Worm (Caenorhabditis elegans) whole organism, midembryonic: ENCODE data around the gene lys-4.

ENCODE experiments used
- T22C8.4 ChIP-seq: fragments of 200-800 bp; sonication (Bioruptor generic); IDR thresholded peaks from 2 replicates; pipeline ENCODE4 v1.3.6; 2022; ENCODE audit warnings: missing genetic modification characterization, missing compliant biosample characterization
- cog-1 ChIP-seq: sonication (generic microtip); optimal IDR thresholded peaks from 2 replicates; lab custom pipeline; 2016; ENCODE audit warnings: missing genetic modification characterization, missing compliant biosample characterization
- flt-1 ChIP-seq: fragments of 200-800 bp; sonication (Bioruptor generic); IDR thresholded peaks from 2 replicates; pipeline ENCODE4 v1.3.6; 2022; ENCODE audit warnings: missing genetic modification characterization, missing compliant biosample characterization
- klf-2 ChIP-seq: fragments of 200-800 bp; sonication (Bioruptor generic); conservative IDR thresholded peaks from 2 replicates; pipeline ENCODE4 v1.3.6; 2022; ENCODE audit warnings: missing genetic modification reagents, missing genetic modification characterization, missing compliant biosample characterization
- med-1 ChIP-seq: sonication (generic microtip); optimal IDR thresholded peaks from 2 replicates; lab custom pipeline; 2017; ENCODE audit warnings: missing genetic modification characterization, mild to moderate bottlenecking, missing compliant biosample characterization, antibody characterized with exemption, missing genetic modification reagents; ENCODE audit not compliant: insufficient read depth
- ref-1 ChIP-seq: fragments of 200-800 bp; sonication (Bioruptor generic); conservative IDR thresholded peaks from 2 replicates; pipeline ENCODE4 v1.3.6; 2022; ENCODE audit warnings: missing genetic modification reagents, missing genetic modification characterization, missing compliant biosample characterization
- tab-1 ChIP-seq: fragments of 200-800 bp; sonication (Bioruptor generic); IDR thresholded peaks from 2 replicates; pipeline ENCODE4 v1.3.6; 2022; ENCODE audit warnings: missing genetic modification characterization, missing compliant biosample characterization
- ztf-23 ChIP-seq: fragments of 200-800 bp; sonication (Bioruptor generic); IDR thresholded peaks from 2 replicates; pipeline ENCODE4 v1.3.6; 2022; ENCODE audit warnings: missing genetic modification reagents, missing genetic modification characterization, missing compliant biosample characterization
- ztf-29 ChIP-seq: fragments of 200-800 bp; sonication (Bioruptor generic); IDR thresholded peaks from 2 replicates; pipeline ENCODE4 v1.3.6; 2022; ENCODE audit warnings: missing genetic modification reagents, missing genetic modification characterization, missing compliant biosample characterization

Gene lys-4

ce11 chrIV:11597079-11597478, 25.9 kb downstream of the lys-4 start:
- TF ChIP-seq flt-1 (GFP tag; lab: Robert Waterston, UW) (no peak), klf-2 (no peak), T22C8.4 (GFP tag; lab: Robert Waterston, UW) (no peak), med-1 (GFP tag; lab: Kevin White, UChicago) (no peak), tab-1 (GFP tag; lab: Robert Waterston, UW) (no peak), cog-1 (no peak), ref-1 (GFP tag; lab: Robert Waterston, UW) (no peak), ztf-23 (no peak)

- TF ChIP-seq ztf-23 (no peak), ref-1 (GFP tag; lab: Robert Waterston, UW) (no peak), med-1 (GFP tag; lab: Kevin White, UChicago) (no peak), klf-2 (no peak), flt-1 (GFP tag; lab: Robert Waterston, UW) (no peak), cog-1 (no peak), tab-1 (GFP tag; lab: Robert Waterston, UW) (no peak), ztf-29 (GFP tag; lab: Robert Waterston, UW) (no peak), T22C8.4 (GFP tag; lab: Robert Waterston, UW) (no peak)
Measured at ce11 chrIV:11594191-11594673, 28.7 kb downstream of the lys-4 start, which contains the start of gene mig-38. Gene mig-38, plus strand, starts transcription at chrIV:11594244.

ce11 chrIV:11593415-11594190, 29.4 kb downstream of the lys-4 start, which contains the start of gene F40F11.3:
Gene F40F11.3, minus strand, starts transcription at chrIV:11594003.
- peak; percentile 83 for TF ChIP-seq cog-1
- no peak; the same call in 1 of the 2 replicates for TF ChIP-seq ztf-29 (GFP tag; lab: Robert Waterston, UW)
- TF ChIP-seq T22C8.4 (GFP tag; lab: Robert Waterston, UW), result peak; percentile 86
- TF ChIP-seq ref-1 (GFP tag; lab: Robert Waterston, UW), result no peak
- TF ChIP-seq klf-2, result no peak
- TF ChIP-seq med-1 (GFP tag; lab: Kevin White, UChicago), result no peak
- TF ChIP-seq flt-1 (GFP tag; lab: Robert Waterston, UW), result peak; percentile 57
- TF ChIP-seq ztf-23, result no peak
- no peak for TF ChIP-seq tab-1 (GFP tag; lab: Robert Waterston, UW)

ce11 chrIV:11592820-11593219, 30.2 kb downstream of the lys-4 start:
- peak; percentile 72; the same call in 1 of the 2 replicates for TF ChIP-seq flt-1 (GFP tag; lab: Robert Waterston, UW)
- TF ChIP-seq klf-2, result 0 out of 2 replicates have a peak, but pooled peaks have one; percentile 18
- no peak for TF ChIP-seq ref-1 (GFP tag; lab: Robert Waterston, UW)
- TF ChIP-seq ztf-29 (GFP tag; lab: Robert Waterston, UW), result no peak
- TF ChIP-seq ztf-23, result no peak
- no peak for TF ChIP-seq med-1 (GFP tag; lab: Kevin White, UChicago)
- TF ChIP-seq cog-1, result no peak
- TF ChIP-seq T22C8.4 (GFP tag; lab: Robert Waterston, UW), result no peak
- TF ChIP-seq tab-1 (GFP tag; lab: Robert Waterston, UW), result no peak

ce11 chrIV:11592165-11592564, 30.8 kb downstream of the lys-4 start, which contains the start of gene spe-36:
Gene spe-36, minus strand, starts transcription at chrIV:11592265.
- TF ChIP-seq cog-1, result no peak

ce11 chrIV:11586484-11586883, 36.5 kb downstream of the lys-4 start:
- TF ChIP-seq ref-1 (GFP tag; lab: Robert Waterston, UW), result no peak
- no peak for TF ChIP-seq ztf-23
- TF ChIP-seq med-1 (GFP tag; lab: Kevin White, UChicago), result no peak
- TF ChIP-seq klf-2, result no peak
- no peak for TF ChIP-seq ztf-29 (GFP tag; lab: Robert Waterston, UW)
- no peak for TF ChIP-seq cog-1

ce11 chrIV:11584853-11585252, 38.1 kb downstream of the lys-4 start:
- no peak for TF ChIP-seq ztf-23
- no peak for TF ChIP-seq flt-1 (GFP tag; lab: Robert Waterston, UW)
- no peak for TF ChIP-seq T22C8.4 (GFP tag; lab: Robert Waterston, UW)
- TF ChIP-seq med-1 (GFP tag; lab: Kevin White, UChicago), result no peak
- TF ChIP-seq klf-2, result no peak

ce11 chrIV:11583906-11584378, 39.0 kb downstream of the lys-4 start, which contains the start of gene F12F6.1:
Gene F12F6.1, plus strand, starts transcription at chrIV:11583956.
- 0 out of 2 replicates have a peak, but pooled peaks have one; percentile 35 for TF ChIP-seq tab-1 (GFP tag; lab: Robert Waterston, UW)
- TF ChIP-seq T22C8.4 (GFP tag; lab: Robert Waterston, UW), result no peak; the same call in 1 of the 2 replicates
- TF ChIP-seq ztf-23, result no peak
- no peak for TF ChIP-seq klf-2

ce11 chrIV:11582450-11583166, 40.4 kb downstream of the lys-4 start:
- peak; percentile 50; the same call in 1 of the 2 replicates for TF ChIP-seq flt-1 (GFP tag; lab: Robert Waterston, UW)
- no peak for TF ChIP-seq klf-2
- TF ChIP-seq tab-1 (GFP tag; lab: Robert Waterston, UW), result peak; percentile 58; the same call in 1 of the 2 replicates

ce11 chrIV:11578492-11578891, 44.5 kb downstream of the lys-4 start, which contains the start of gene rib-1:
Gene rib-1, plus strand, starts transcription at chrIV:11578792.
- no peak for TF ChIP-seq tab-1 (GFP tag; lab: Robert Waterston, UW)
- TF ChIP-seq med-1 (GFP tag; lab: Kevin White, UChicago), result no peak
